Worm (Caenorhabditis elegans) whole organism, L4/young adult: ENCODE data around the gene clec-183.

Experiments used
- W03F9.2 ChIP-seq: fragments of 150-350 bp; optimal IDR thresholded peaks from 2 replicates; lab custom pipeline; 2014; ENCODE audit warnings: missing biosample characterization, missing genetic modification characterization
- dao-5 ChIP-seq: sonication (generic microtip); optimal IDR thresholded peaks from 2 replicates; lab custom pipeline; 2016; ENCODE audit warnings: missing genotype, missing genetic modification characterization, moderate library complexity, missing compliant biosample characterization
- him-1 ChIP-seq: sonication (generic microtip); optimal IDR thresholded peaks from 2 replicates; lab custom pipeline; 2016; ENCODE audit warnings: missing genotype, missing genetic modification reagents, missing genetic modification characterization, missing compliant biosample characterization

DNA sequence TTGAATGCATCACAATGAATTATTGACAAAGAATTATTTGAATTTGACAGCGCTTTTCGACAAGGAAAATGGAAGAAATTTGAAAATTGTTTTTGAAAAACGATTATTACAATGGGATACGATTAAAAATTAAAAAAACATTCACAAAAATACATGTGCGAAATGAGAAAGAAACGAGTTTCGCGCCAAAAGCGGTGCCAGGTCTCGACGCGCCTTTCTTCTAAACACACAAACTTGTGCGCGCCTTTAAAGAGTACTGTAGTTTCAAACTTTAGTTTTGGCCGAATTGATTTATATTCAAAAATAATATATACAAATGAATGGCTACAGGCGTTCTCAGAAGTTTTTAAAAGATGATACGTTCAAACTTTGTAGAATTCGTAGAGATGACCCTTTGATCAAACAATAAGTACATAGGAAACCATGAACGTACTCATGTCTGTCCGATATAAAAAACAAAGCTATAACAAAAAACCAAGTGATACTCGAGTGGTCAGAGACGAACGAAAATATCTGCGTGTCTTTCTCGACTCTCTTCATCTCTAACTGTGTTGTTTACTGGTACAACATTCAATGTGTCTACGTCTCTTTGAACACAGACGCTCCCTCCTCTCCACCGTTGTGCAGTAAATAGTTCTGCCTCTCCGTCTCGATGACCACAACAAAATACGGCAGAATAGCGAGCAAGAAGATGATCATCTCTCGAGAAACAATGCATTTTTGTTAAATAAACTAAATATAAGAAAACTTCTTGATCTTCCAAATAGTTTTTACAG is 40.2 kb downstream of the clec-183 start:
- peak; percentile 43 for TF ChIP-seq W03F9.2
- no peak for TF ChIP-seq him-1 (tag; lab: Kevin White, UChicago)
- TF ChIP-seq dao-5 (tag; lab: Kevin White, UChicago) = no peak
